Worm (Caenorhabditis elegans) whole organism, mixed stage, embryonic: ENCODE measurements around the gene W06G6.15.
"Not testable (repeated sequence)": the region's sequence is repeated elsewhere in the genome, so short reads cannot be mapped to it uniquely, and the experiment has no call there.

Experiments used
- M03D4.4 ChIP-seq: sonication (generic microtip); optimal IDR thresholded peaks from 2 replicates; lab custom pipeline; 2017; ENCODE audit warnings: mild to moderate bottlenecking, missing genetic modification characterization, missing compliant biosample characterization
- bed-3 ChIP-seq: fragments of 200-800 bp; sonication (Bioruptor generic); optimal IDR thresholded peaks from 3 replicates; lab custom pipeline; 2018; ENCODE audit warnings: mild to moderate bottlenecking, missing genetic modification characterization, moderate library complexity, missing compliant biosample characterization
- blmp-1 ChIP-seq: fragments of 150-350 bp; optimal IDR thresholded peaks from 2 replicates; lab custom pipeline; 2014; ENCODE audit warnings: missing biosample characterization, missing genetic modification characterization
- ceh-43 ChIP-seq: fragments of 200-800 bp; sonication (Bioruptor generic); optimal IDR thresholded peaks from 2 replicates; lab custom pipeline; 2018; ENCODE audit warnings: mild to moderate bottlenecking, missing genetic modification characterization, moderate library complexity, missing compliant biosample characterization
- ces-1 ChIP-seq: fragments of 150-350 bp; optimal IDR thresholded peaks from 2 replicates; lab custom pipeline; 2014; ENCODE audit warnings: missing biosample characterization, missing genetic modification reagents, missing genetic modification characterization
- cnd-1 ChIP-seq: fragments of 200-800 bp; sonication (Bioruptor generic); optimal IDR thresholded peaks from 2 replicates; lab custom pipeline; 2018; ENCODE audit warnings: mild to moderate bottlenecking, missing genetic modification characterization, missing compliant biosample characterization
- elt-1 ChIP-seq: sonication (generic microtip); optimal IDR thresholded peaks from 2 replicates; lab custom pipeline; 2017; ENCODE audit warnings: missing genetic modification characterization, mild to moderate bottlenecking, missing compliant biosample characterization, antibody characterized with exemption, moderate library complexity, borderline replicate concordance; ENCODE audit not compliant: insufficient read depth
- elt-3 ChIP-seq: fragments of 150-350 bp; optimal IDR thresholded peaks from 2 replicates; lab custom pipeline; 2014; ENCODE audit warnings: missing biosample characterization, missing genetic modification characterization
- flh-1 ChIP-seq: fragments of 200-800 bp; sonication (Bioruptor generic); optimal IDR thresholded peaks from 2 replicates; lab custom pipeline; 2018; ENCODE audit warnings: mild to moderate bottlenecking, missing genetic modification characterization, moderate library complexity, missing compliant biosample characterization
- ham-2 ChIP-seq: fragments of 200-800 bp; sonication (Bioruptor generic); optimal IDR thresholded peaks from 2 replicates; lab custom pipeline; 2018; ENCODE audit warnings: mild to moderate bottlenecking, missing genetic modification characterization, missing compliant biosample characterization
- lin-13 ChIP-seq: fragments of 150-350 bp; optimal IDR thresholded peaks from 2 replicates; lab custom pipeline; 2014; ENCODE audit warnings: missing biosample characterization, missing genetic modification characterization
- lin-32 ChIP-seq: fragments of 200-800 bp; sonication (Bioruptor generic); optimal IDR thresholded peaks from 2 replicates; lab custom pipeline; 2018; ENCODE audit warnings: mild to moderate bottlenecking, missing genetic modification characterization, missing compliant biosample characterization
- lsy-2 ChIP-seq: fragments of 150-350 bp; optimal IDR thresholded peaks from 2 replicates; lab custom pipeline; 2014; ENCODE audit warnings: missing biosample characterization, missing genetic modification characterization
- mab-5 ChIP-seq: fragments of 150-350 bp; optimal IDR thresholded peaks from 2 replicates; lab custom pipeline; 2014; ENCODE audit warnings: missing biosample characterization, missing genetic modification characterization
- mep-1 ChIP-seq: fragments of 150-350 bp; optimal IDR thresholded peaks from 2 replicates; lab custom pipeline; 2017; ENCODE audit warnings: missing biosample characterization, missing genetic modification reagents, missing genetic modification characterization, inconsistent platforms
- nhr-2 ChIP-seq: fragments of 150-350 bp; optimal IDR thresholded peaks from 2 replicates; lab custom pipeline; 2014; ENCODE audit warnings: missing biosample characterization, missing genetic modification characterization
- nhr-237 ChIP-seq: fragments of 150-350 bp; optimal IDR thresholded peaks from 2 replicates; lab custom pipeline; 2014; ENCODE audit warnings: missing biosample characterization, missing genetic modification characterization
- nhr-28 ChIP-seq: fragments of 150-350 bp; optimal IDR thresholded peaks from 2 replicates; lab custom pipeline; 2014; ENCODE audit warnings: missing biosample characterization, missing genetic modification characterization
- pha-4 ChIP-seq: fragments of 150-350 bp; optimal IDR thresholded peaks from 2 replicates; lab custom pipeline; 2018; ENCODE audit warnings: missing biosample characterization, missing genetic modification reagents, missing genetic modification characterization
- sem-2 ChIP-seq: fragments of 200-800 bp; sonication (Bioruptor generic); optimal IDR thresholded peaks from 2 replicates; lab custom pipeline; 2018; ENCODE audit warnings: mild to moderate bottlenecking, missing genetic modification characterization, missing compliant biosample characterization
- snpc-4 ChIP-seq: fragments of 150-350 bp; optimal IDR thresholded peaks from 2 replicates; lab custom pipeline; 2014; ENCODE audit warnings: missing biosample characterization, missing genetic modification characterization
- sptf-1 ChIP-seq: sonication (generic microtip); optimal IDR thresholded peaks from 2 replicates; lab custom pipeline; 2017; ENCODE audit warnings: mild to moderate bottlenecking, missing genetic modification characterization, moderate library complexity, missing compliant biosample characterization
- tbx-8 ChIP-seq: fragments of 200-800 bp; sonication (Bioruptor generic); optimal IDR thresholded peaks from 2 replicates; lab custom pipeline; 2018; ENCODE audit warnings: mild to moderate bottlenecking, missing genetic modification characterization, moderate library complexity, missing compliant biosample characterization
- unc-39 ChIP-seq: fragments of 150-350 bp; optimal IDR thresholded peaks from 2 replicates; lab custom pipeline; 2014; ENCODE audit warnings: missing biosample characterization, missing genetic modification characterization
- unc-62 ChIP-seq: fragments of 150-350 bp; optimal IDR thresholded peaks from 2 replicates; lab custom pipeline; 2014; ENCODE audit warnings: missing biosample characterization, missing genetic modification reagents, missing genetic modification characterization
- ztf-11 ChIP-seq: fragments of 150-350 bp; optimal IDR thresholded peaks from 2 replicates; lab custom pipeline; 2014; ENCODE audit warnings: missing biosample characterization, missing genetic modification characterization

Gene W06G6.15

ce11 chrV:16648317-16649018, 5.9 kb upstream of the W06G6.15 start, which contains the start of gene W06G6.20:
Gene W06G6.20 (minus strand): TSS chrV:16648367.
- TF ChIP-seq lin-32 (no peak), elt-1 (tag; lab: Kevin White, UChicago) (no peak), mab-5 (no peak), M03D4.4 (tag; lab: Kevin White, UChicago) (no peak), nhr-2 (tag; lab: Kevin White, UChicago) (no peak), sem-2 (GFP tag; lab: Kevin White, UChicago) (no peak), ceh-43 (GFP tag; lab: Kevin White, UChicago) (no peak), bed-3 (GFP tag; lab: Kevin White, UChicago) (no peak), ztf-11 (tag; lab: Kevin White, UChicago) (no peak), nhr-28 (no peak), ces-1 (GFP tag; lab: Kevin White, UChicago) (no peak), lsy-2 (tag; lab: Kevin White, UChicago) (no peak), elt-3 (tag; lab: Kevin White, UChicago) (no peak), mep-1 (no peak), cnd-1 (no peak), unc-39 (tag; lab: Kevin White, UChicago) (no peak)

- TF ChIP-seq sptf-1 (tag; lab: Kevin White, UChicago); mep-1; nhr-2 (tag; lab: Kevin White, UChicago): not testable (repeated sequence)
These were observed 5.1 kb upstream of the W06G6.15 start, which contains the start of gene W06G6.11 for ce11 chrV:16649200-16649599. Gene W06G6.11 (minus strand): TSS chrV:16649300.

ce11 chrV:16660816-16661215, 6.5 kb downstream of the W06G6.15 start, which contains the start of gene Y70C5B.2:
Gene Y70C5B.2 (minus strand): TSS chrV:16660916.
- TF ChIP-seq unc-62 (GFP tag; lab: Kevin White, UChicago); M03D4.4 (tag; lab: Kevin White, UChicago); nhr-2 (tag; lab: Kevin White, UChicago): not testable (repeated sequence)

ce11 chrV:16666647-16667046, 12.3 kb downstream of the W06G6.15 start, which contains the start of gene F14F8.14:
Gene F14F8.14 (minus strand): TSS chrV:16666747.
- no peak for TF ChIP-seq elt-1 (tag; lab: Kevin White, UChicago)
- TF ChIP-seq bed-3 (GFP tag; lab: Kevin White, UChicago): no peak
- no peak for TF ChIP-seq flh-1 (GFP tag; lab: Kevin White, UChicago)
- TF ChIP-seq lin-13 (tag; lab: Kevin White, UChicago): no peak
- no peak for TF ChIP-seq mep-1
- TF ChIP-seq snpc-4 (tag; lab: Kevin White, UChicago): no peak
- no peak for TF ChIP-seq tbx-8 (GFP tag; lab: Kevin White, UChicago)
- TF ChIP-seq pha-4 (tag; lab: Kevin White, UChicago): no peak
- TF ChIP-seq nhr-2 (tag; lab: Kevin White, UChicago): no peak
- no peak for TF ChIP-seq blmp-1 (tag; lab: Kevin White, UChicago)
- no peak for TF ChIP-seq nhr-237 (tag; lab: Kevin White, UChicago)
- no peak for TF ChIP-seq nhr-28
- no peak for TF ChIP-seq lin-32
- TF ChIP-seq sptf-1 (tag; lab: Kevin White, UChicago): no peak
- TF ChIP-seq ceh-43 (GFP tag; lab: Kevin White, UChicago): no peak
- TF ChIP-seq ham-2: no peak

- no peak for TF ChIP-seq cnd-1
- TF ChIP-seq mep-1: no peak
These were observed 14.1 kb downstream of the W06G6.15 start, which contains the start of gene F14F8.9 for ce11 chrV:16668473-16668872. Gene F14F8.9 (minus strand): TSS chrV:16668573.

- TF ChIP-seq ztf-11 (tag; lab: Kevin White, UChicago) (no peak), tbx-8 (GFP tag; lab: Kevin White, UChicago) (no peak), mab-5 (no peak), bed-3 (GFP tag; lab: Kevin White, UChicago) (no peak), nhr-2 (tag; lab: Kevin White, UChicago) (no peak)
These were observed 16.8 kb downstream of the W06G6.15 start, which contains the start of gene str-61 for ce11 chrV:16671190-16671589. Gene str-61 (minus strand): TSS chrV:16671290.
